Worm (Caenorhabditis elegans) whole organism, L3 larva: ENCODE results near the gene K02G10.15.

Source experiments
- R02D3.7 ChIP-seq: fragments of 150-350 bp; optimal IDR thresholded peaks from 2 replicates; lab custom pipeline; 2014; ENCODE audit warnings: missing biosample characterization, missing genetic modification characterization
- ZK546.5 ChIP-seq: sonication (generic microtip); optimal IDR thresholded peaks from 2 replicates; lab custom pipeline; 2017; ENCODE audit warnings: missing biosample characterization, missing genetic modification characterization
- aly-2 ChIP-seq: fragments of 150-350 bp; optimal IDR thresholded peaks from 2 replicates; lab custom pipeline; 2014; ENCODE audit warnings: missing biosample characterization, missing genetic modification characterization
- ama-1 ChIP-seq: fragments of 150-350 bp; optimal IDR thresholded peaks from 2 replicates; lab custom pipeline; 2018
- ceh-16 ChIP-seq: sonication (generic microtip); optimal IDR thresholded peaks from 2 replicates; lab custom pipeline; 2017; ENCODE audit warnings: missing biosample characterization, missing genetic modification characterization
- ceh-28 ChIP-seq: fragments of 150-350 bp; optimal IDR thresholded peaks from 2 replicates; lab custom pipeline; 2014; ENCODE audit warnings: missing biosample characterization, missing genetic modification reagents, missing genetic modification characterization
- daf-12 ChIP-seq: fragments of 150-350 bp; optimal IDR thresholded peaks from 2 replicates; lab custom pipeline; 2014; ENCODE audit warnings: missing biosample characterization, missing genetic modification reagents, missing genetic modification characterization
- egl-5 ChIP-seq: fragments of 150-350 bp; optimal IDR thresholded peaks from 2 replicates; lab custom pipeline; 2017; ENCODE audit warnings: missing biosample characterization, missing genetic modification reagents, missing genetic modification characterization, inconsistent platforms
- elt-1 ChIP-seq: fragments of 150-350 bp; optimal IDR thresholded peaks from 2 replicates; lab custom pipeline; 2014; ENCODE audit warnings: missing biosample characterization, missing genetic modification characterization
- elt-2 ChIP-seq: sonication (generic microtip); optimal IDR thresholded peaks from 2 replicates; lab custom pipeline; 2016; ENCODE audit warnings: missing genetic modification reagents, mild to moderate bottlenecking, missing genetic modification characterization, missing compliant biosample characterization
- elt-3 ChIP-seq, 3 experiments: fragments of 150-350 bp in 1 of 3; sonication (generic microtip) in 2 of 3; optimal IDR thresholded peaks; 2 replicates in 2 of 3; 4 replicates in 1 of 3; lab custom pipeline; 2014 to 2017; ENCODE audit warnings: missing biosample characterization in 3 of 3, missing genetic modification characterization in 3 of 3
- fkh-10 ChIP-seq: sonication (generic microtip); optimal IDR thresholded peaks from 2 replicates; lab custom pipeline; 2017; ENCODE audit warnings: missing biosample characterization, missing genetic modification reagents, missing genetic modification characterization
- fkh-2 ChIP-seq: fragments of 150-350 bp; optimal IDR thresholded peaks from 2 replicates; lab custom pipeline; 2014; ENCODE audit warnings: missing biosample characterization, missing genetic modification reagents, missing genetic modification characterization
- fos-1 ChIP-seq: fragments of 150-350 bp; optimal IDR thresholded peaks from 2 replicates; lab custom pipeline; 2014; ENCODE audit warnings: missing biosample characterization, missing genetic modification characterization
- hmg-11 ChIP-seq: sonication (generic microtip); optimal IDR thresholded peaks from 2 replicates; lab custom pipeline; 2016; ENCODE audit warnings: missing genetic modification characterization, missing compliant biosample characterization
- jun-1 ChIP-seq: fragments of 150-350 bp; optimal IDR thresholded peaks from 2 replicates; lab custom pipeline; 2014; ENCODE audit warnings: missing biosample characterization, missing genetic modification reagents, missing genetic modification characterization
- lin-15B ChIP-seq: fragments of 150-350 bp; optimal IDR thresholded peaks from 2 replicates; lab custom pipeline; 2014; ENCODE audit warnings: missing biosample characterization, missing genetic modification characterization
- lin-39 ChIP-seq: fragments of 150-350 bp; optimal IDR thresholded peaks from 2 replicates; lab custom pipeline; 2018; ENCODE audit warnings: missing biosample characterization, missing genetic modification reagents, missing genetic modification characterization
- lsy-12 ChIP-seq: sonication (generic microtip); optimal IDR thresholded peaks from 2 replicates; lab custom pipeline; 2016; ENCODE audit warnings: mild to moderate bottlenecking, missing genetic modification characterization, missing compliant biosample characterization
- mdl-1 ChIP-seq: fragments of 150-350 bp; optimal IDR thresholded peaks from 2 replicates; lab custom pipeline; 2014; ENCODE audit warnings: missing biosample characterization, missing genetic modification characterization
- mml-1 ChIP-seq: fragments of 150-350 bp; sonication (generic microtip); optimal IDR thresholded peaks from 3 replicates; lab custom pipeline; 2014; ENCODE audit warnings: missing biosample characterization, missing genetic modification characterization
- nfya-1 ChIP-seq: sonication (generic microtip); optimal IDR thresholded peaks from 2 replicates; lab custom pipeline; 2017; ENCODE audit warnings: missing genetic modification characterization, mild to moderate bottlenecking, missing compliant biosample characterization, antibody characterized with exemption, moderate library complexity; ENCODE audit not compliant: insufficient read depth
- nhr-11 ChIP-seq: fragments of 150-350 bp; optimal IDR thresholded peaks from 2 replicates; lab custom pipeline; 2014; ENCODE audit warnings: missing biosample characterization, missing genetic modification characterization
- nhr-12 ChIP-seq: fragments of 150-350 bp; optimal IDR thresholded peaks from 2 replicates; lab custom pipeline; 2014; ENCODE audit warnings: missing biosample characterization, missing genetic modification characterization
- nhr-237 ChIP-seq: fragments of 150-350 bp; optimal IDR thresholded peaks from 2 replicates; lab custom pipeline; 2014; ENCODE audit warnings: missing biosample characterization, missing genetic modification characterization
- nhr-25 ChIP-seq: sonication (generic microtip); optimal IDR thresholded peaks from 2 replicates; lab custom pipeline; 2017; ENCODE audit warnings: missing biosample characterization, missing genetic modification characterization
- nhr-28 ChIP-seq: fragments of 150-350 bp; optimal IDR thresholded peaks from 2 replicates; lab custom pipeline; 2014; ENCODE audit warnings: missing biosample characterization, missing genetic modification characterization
- nhr-76 ChIP-seq: fragments of 150-350 bp; sonication (generic microtip); optimal IDR thresholded peaks from 5 replicates; lab custom pipeline; 2014; ENCODE audit warnings: missing biosample characterization, missing genetic modification characterization
- nhr-77 ChIP-seq: fragments of 150-350 bp; optimal IDR thresholded peaks from 2 replicates; lab custom pipeline; 2014; ENCODE audit warnings: missing biosample characterization, missing genetic modification characterization
- pha-4 ChIP-seq: fragments of 150-350 bp; optimal IDR thresholded peaks from 2 replicates; lab custom pipeline; 2014; ENCODE audit warnings: missing biosample characterization, missing genetic modification reagents, missing genetic modification characterization
- pqm-1 ChIP-seq: fragments of 150-350 bp; optimal IDR thresholded peaks from 2 replicates; lab custom pipeline; 2017; ENCODE audit warnings: missing biosample characterization, missing genetic modification characterization, inconsistent platforms
- sea-2 ChIP-seq: fragments of 150-350 bp; sonication (generic microtip); optimal IDR thresholded peaks from 4 replicates; lab custom pipeline; 2014; ENCODE audit warnings: missing biosample characterization, missing genetic modification reagents, missing genetic modification characterization
- skn-1 ChIP-seq: fragments of 150-350 bp; optimal IDR thresholded peaks from 2 replicates; lab custom pipeline; 2014; ENCODE audit warnings: missing biosample characterization, missing genetic modification characterization
- snpc-4 ChIP-seq: fragments of 150-350 bp; optimal IDR thresholded peaks from 2 replicates; lab custom pipeline; 2014; ENCODE audit warnings: missing biosample characterization, missing genetic modification characterization
- tbx-2 ChIP-seq: sonication (generic microtip); optimal IDR thresholded peaks from 2 replicates; lab custom pipeline; 2016; ENCODE audit warnings: mild to moderate bottlenecking, missing genetic modification characterization, missing compliant biosample characterization
- unc-39 ChIP-seq: sonication (generic microtip); optimal IDR thresholded peaks from 4 replicates; lab custom pipeline; 2017; ENCODE audit warnings: missing biosample characterization, missing genetic modification characterization
- unc-62 ChIP-seq: fragments of 150-350 bp; sonication (generic microtip); optimal IDR thresholded peaks from 4 replicates; lab custom pipeline; 2014; ENCODE audit warnings: missing biosample characterization, missing genetic modification reagents, missing genetic modification characterization
- zag-1 ChIP-seq: fragments of 150-350 bp; optimal IDR thresholded peaks from 2 replicates; lab custom pipeline; 2014; ENCODE audit warnings: missing biosample characterization, missing genetic modification characterization
- ztf-11 ChIP-seq: fragments of 150-350 bp; optimal IDR thresholded peaks from 2 replicates; lab custom pipeline; 2014; ENCODE audit warnings: missing biosample characterization, missing genetic modification characterization
- ztf-4 ChIP-seq: fragments of 150-350 bp; optimal IDR thresholded peaks from 2 replicates; lab custom pipeline; 2014; ENCODE audit warnings: missing biosample characterization, missing genetic modification characterization

The K02G10.15 gene

DNA sequence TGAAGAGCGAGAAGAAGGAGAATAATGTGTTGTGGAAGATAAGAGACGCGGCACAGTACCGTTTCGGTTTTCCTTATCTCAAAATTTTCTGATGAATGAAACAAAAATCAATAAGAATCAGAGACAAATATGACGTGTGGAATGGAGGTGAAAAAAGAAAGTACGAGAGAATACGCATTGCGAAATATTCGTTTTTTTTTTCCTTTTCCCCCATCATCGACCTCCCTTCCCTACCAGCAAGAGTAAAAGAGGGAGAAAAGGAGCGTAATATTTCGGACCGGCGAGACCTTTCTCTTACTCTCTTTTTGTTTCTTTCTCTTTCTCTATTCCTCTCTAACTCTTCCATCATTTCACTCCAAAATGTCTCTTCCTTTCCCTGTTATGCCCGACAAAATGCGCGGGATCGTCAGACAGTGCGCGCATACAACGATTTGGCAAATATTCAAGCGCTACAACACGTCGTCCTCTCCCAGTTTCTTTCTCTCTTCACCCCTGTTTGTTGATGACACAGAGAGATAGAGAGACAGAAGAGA, 20.2 kb downstream of the K02G10.15 start (continued):
- TF ChIP-seq daf-12 (tag; lab: Kevin White, UChicago): no peak
- TF ChIP-seq snpc-4 (tag; lab: Kevin White, UChicago): peak; percentile 1
- no peak for TF ChIP-seq nhr-11
- TF ChIP-seq fkh-10 (GFP tag; lab: Kevin White, UChicago): no peak
- peak; percentile 25 for TF ChIP-seq lin-39 (tag; lab: Kevin White, UChicago)
- TF ChIP-seq nhr-76 (tag; lab: Kevin White, UChicago): no peak
- TF ChIP-seq nhr-25 (tag; lab: Kevin White, UChicago): peak; percentile 75
- no peak for TF ChIP-seq mdl-1 (tag; lab: Kevin White, UChicago)
- no peak for TF ChIP-seq unc-62
- TF ChIP-seq nhr-237 (tag; lab: Kevin White, UChicago): no peak
- TF ChIP-seq ama-1 (lab: Kevin White, UChicago): no peak
- TF ChIP-seq hmg-11 (tag; lab: Kevin White, UChicago): peak; percentile 29
- TF ChIP-seq ztf-4: no peak
- no peak for TF ChIP-seq R02D3.7 (tag; lab: Kevin White, UChicago)
- TF ChIP-seq, all 47 proteins: peak for 13

DNA sequence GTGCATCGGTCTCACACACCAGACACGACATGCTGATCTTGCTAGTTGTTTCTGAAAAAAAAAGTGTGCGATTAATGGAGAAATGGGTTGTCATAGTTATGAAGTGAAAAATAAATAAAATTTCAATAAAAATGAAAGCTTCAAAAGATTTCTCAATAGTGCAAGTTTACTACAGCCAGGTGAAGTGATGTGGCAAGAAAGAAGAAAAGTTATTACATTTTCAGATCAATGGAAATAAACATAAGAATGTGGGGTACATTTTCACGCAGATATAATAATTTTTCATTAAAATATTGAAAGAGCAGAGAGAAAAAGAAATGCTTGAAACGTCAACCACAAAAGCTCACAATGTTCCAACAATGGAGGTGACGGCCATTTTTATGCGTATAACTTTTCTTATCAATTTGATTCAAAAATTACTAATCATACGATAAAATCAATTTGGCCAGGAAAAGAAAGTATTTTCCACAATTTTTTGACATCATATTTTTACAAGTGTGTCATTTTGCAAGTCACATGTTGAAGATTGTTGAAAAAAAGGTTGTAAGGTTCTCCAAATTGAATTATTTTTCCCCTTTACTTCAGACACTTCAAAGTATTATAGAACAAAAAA, 22.1 kb downstream of the K02G10.15 start, which contains the start of gene nhr-45:
Gene nhr-45, minus strand, starts transcription at position 51 of the 613 bp plus-strand sequence.
- TF ChIP-seq elt-2: peak; percentile 60
- TF ChIP-seq pqm-1 (tag; lab: Kevin White, UChicago): peak; percentile 73
- no peak for TF ChIP-seq ztf-11
- peak; percentile 50 for TF ChIP-seq fkh-10 (GFP tag; lab: Kevin White, UChicago)

DNA sequence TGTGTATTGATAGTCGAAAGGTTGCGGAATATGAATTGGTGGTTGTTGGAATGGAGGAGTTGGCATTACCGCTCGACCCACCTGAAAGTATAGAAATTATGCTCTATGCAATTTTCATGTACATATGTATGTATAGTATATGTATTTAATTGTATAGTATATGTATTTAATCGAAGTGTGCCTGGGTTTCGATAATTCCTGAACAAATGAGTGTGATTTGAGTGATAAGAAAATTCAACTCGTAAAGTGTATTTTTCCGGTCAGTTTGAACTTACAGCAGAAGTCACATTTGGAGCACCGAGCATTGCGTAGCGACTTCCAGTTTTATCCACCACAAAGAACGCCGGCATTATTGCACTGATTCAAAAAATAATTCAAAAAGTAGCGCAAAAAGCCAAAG, 23.8 kb downstream of the K02G10.15 start:
- TF ChIP-seq nhr-12 (tag; lab: Kevin White, UChicago) (no peak), skn-1 (tag; lab: Kevin White, UChicago) (no peak), unc-62 (no peak), elt-2 (peak; percentile 40), pha-4 (tag; lab: Kevin White, UChicago) (no peak), nhr-237 (tag; lab: Kevin White, UChicago) (no peak)

DNA sequence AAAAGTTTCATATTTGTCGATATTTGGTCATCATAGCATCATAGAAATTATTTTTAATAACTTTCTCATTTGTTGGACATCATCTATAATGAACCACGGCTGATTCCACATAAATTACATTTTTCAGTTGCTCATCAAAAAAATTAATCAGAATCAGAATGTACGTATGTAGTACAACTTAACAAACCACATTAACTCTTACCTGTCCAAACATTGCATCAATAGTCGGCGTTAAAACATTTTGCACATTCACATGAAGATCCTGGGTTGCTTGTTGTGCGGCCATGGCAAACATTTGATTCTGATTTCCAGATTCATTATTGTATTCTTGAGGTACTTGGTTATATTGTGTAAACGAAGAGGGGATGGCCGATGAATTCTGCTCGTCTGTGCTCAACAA, 24.2 kb downstream of the K02G10.15 start:
- TF ChIP-seq ama-1 (lab: Kevin White, UChicago): no peak
- no peak for TF ChIP-seq fos-1 (tag; lab: Kevin White, UChicago)

DNA sequence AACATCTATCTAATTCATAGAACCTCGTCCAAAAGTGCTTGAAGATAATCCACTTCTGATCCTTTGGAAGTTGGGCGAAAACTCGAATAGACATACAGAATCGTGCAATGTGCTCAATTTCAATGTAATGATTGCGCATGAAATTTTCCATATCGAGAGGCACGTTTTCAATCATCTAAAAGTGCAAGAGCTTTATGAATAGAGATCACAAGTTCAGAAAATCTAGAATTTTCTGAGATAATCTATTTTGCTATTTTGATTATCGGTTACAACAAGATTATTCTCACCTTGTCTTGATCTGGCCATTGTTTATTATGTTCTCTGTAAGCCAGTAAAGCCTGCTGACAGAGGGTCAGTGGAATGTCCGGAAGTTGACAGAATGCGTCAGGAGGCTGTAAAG, 24.9 kb downstream of the K02G10.15 start:
- TF ChIP-seq ztf-4 (no peak), fkh-2 (no peak), snpc-4 (tag; lab: Kevin White, UChicago) (no peak), fkh-10 (GFP tag; lab: Kevin White, UChicago) (no peak), egl-5 (tag; lab: Kevin White, UChicago) (no peak), sea-2 (GFP tag; lab: Kevin White, UChicago) (no peak), tbx-2 (tag; lab: Kevin White, UChicago) (no peak)

DNA sequence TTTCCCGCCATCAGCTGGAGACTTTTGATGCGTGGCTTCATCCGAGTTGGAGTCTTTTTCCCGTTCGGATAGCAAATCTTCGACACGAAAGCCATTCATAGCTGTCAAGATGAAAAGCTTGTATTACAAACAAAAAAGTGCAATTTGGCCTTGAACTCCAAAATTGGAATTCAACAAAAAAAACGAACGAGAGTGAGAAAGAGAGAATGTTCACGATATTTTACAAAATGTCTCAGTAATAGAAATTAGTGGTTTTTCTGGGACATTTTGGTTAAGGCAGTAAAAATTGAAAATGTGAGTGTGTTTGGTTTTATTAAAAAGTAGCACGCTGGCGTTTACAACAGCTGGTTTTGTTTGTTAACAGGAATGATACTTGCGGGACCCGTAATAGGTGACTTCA, 28.5 kb downstream of the K02G10.15 start, which contains the start of gene ceh-1:
Gene ceh-1, minus strand, starts transcription at position 101 of the 400 bp plus-strand sequence.
- TF ChIP-seq ztf-4: no peak
- no peak for TF ChIP-seq nfya-1
- no peak for TF ChIP-seq nhr-77 (tag; lab: Kevin White, UChicago)
- TF ChIP-seq lin-15B (tag; lab: Kevin White, UChicago): no peak
- no peak for TF ChIP-seq snpc-4 (tag; lab: Kevin White, UChicago)
- TF ChIP-seq ztf-11: no peak
- no peak for TF ChIP-seq pqm-1 (tag; lab: Kevin White, UChicago)
- no peak for TF ChIP-seq sea-2 (GFP tag; lab: Kevin White, UChicago)
- no peak for TF ChIP-seq ZK546.5 (tag; lab: Kevin White, UChicago)
- TF ChIP-seq mdl-1 (tag; lab: Kevin White, UChicago): no peak

DNA sequence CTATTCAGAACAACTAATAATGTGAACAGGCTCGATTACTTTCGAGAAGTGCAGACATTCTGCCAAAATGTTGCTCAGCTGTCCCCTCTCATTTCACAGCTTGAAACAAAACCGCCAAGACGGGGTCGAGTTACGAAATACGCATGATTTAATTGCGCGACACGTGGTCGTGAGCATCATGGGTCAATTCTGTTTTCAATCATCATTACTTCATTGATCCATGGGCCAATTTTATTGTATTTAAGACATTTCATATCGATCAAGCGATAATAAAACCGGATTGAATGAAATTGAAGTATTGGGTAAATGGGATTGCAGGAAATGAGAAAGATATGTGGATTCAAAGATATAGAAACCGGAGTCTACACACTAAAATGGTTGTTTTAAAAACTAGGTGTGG, 29.6 kb downstream of the K02G10.15 start:
- TF ChIP-seq nhr-76 (tag; lab: Kevin White, UChicago) (no peak), nhr-28 (tag; lab: Kevin White, UChicago) (no peak), ceh-28 (no peak), zag-1 (tag; lab: Kevin White, UChicago) (no peak), lin-39 (tag; lab: Kevin White, UChicago) (no peak), nfya-1 (no peak), elt-3 (tag; optimal IDR thresholded peaks at IDR 0.05; lab: Kevin White, UChicago) (no peak), daf-12 (tag; lab: Kevin White, UChicago) (no peak), lsy-12 (tag; lab: Kevin White, UChicago) (no peak), nhr-25 (tag; lab: Kevin White, UChicago) (no peak), unc-39 (no peak), elt-1 (tag; lab: Kevin White, UChicago) (no peak), aly-2 (tag; lab: Kevin White, UChicago) (no peak), ceh-16 (tag; lab: Kevin White, UChicago) (no peak), jun-1 (no peak), mml-1 (tag; lab: Kevin White, UChicago) (no peak)
